Fruit fly (Drosophila melanogaster) whole organism, embryonic: Measurements from ENCODE around the gene CG43055.

ENCODE experiments used
- B-H1 ChIP-seq: fragments of 200-800 bp; sonication (Bioruptor generic); IDR thresholded peaks from 3 replicates; pipeline ENCODE4 v1.3.6; 2022; ENCODE audit warnings: missing biosample characterization, missing genetic modification characterization
- C15 ChIP-seq: fragments of 200-800 bp; sonication (Bioruptor generic); IDR thresholded peaks from 3 replicates; pipeline ENCODE4 v1.3.6; 2022; ENCODE audit warnings: missing biosample characterization, missing genetic modification characterization
- CG10147 ChIP-seq: fragments of 200-800 bp; sonication (Bioruptor generic); optimal IDR thresholded peaks from 2 replicates; lab custom pipeline; 2019; ENCODE audit warnings: missing biosample characterization, mild to moderate bottlenecking, missing genetic modification characterization, moderate library complexity
- CG10654 ChIP-seq: fragments of 200-800 bp; sonication (Bioruptor generic); optimal IDR thresholded peaks from 2 replicates; lab custom pipeline; 2016; ENCODE audit warnings: missing biosample characterization, missing genetic modification characterization
- CG12391 ChIP-seq: fragments of 200-800 bp; sonication (Bioruptor generic); optimal IDR thresholded peaks from 3 replicates; lab custom pipeline; 2018; ENCODE audit warnings: missing biosample characterization, mild to moderate bottlenecking, missing genetic modification characterization, moderate library complexity
- CG13894 ChIP-seq: fragments of 200-800 bp; sonication (Bioruptor generic); optimal IDR thresholded peaks from 3 replicates; lab custom pipeline; 2018; ENCODE audit warnings: missing biosample characterization, mild to moderate bottlenecking, missing genetic modification characterization, moderate library complexity
- CG15514 ChIP-seq: fragments of 200-800 bp; sonication (Bioruptor generic); optimal IDR thresholded peaks from 3 replicates; lab custom pipeline; 2017; ENCODE audit warnings: missing biosample characterization, missing genetic modification characterization, mild to moderate bottlenecking, moderate library complexity, missing genetic modification reagents
- CG15696 ChIP-seq: fragments of 200-800 bp; sonication (Bioruptor generic); optimal IDR thresholded peaks from 2 replicates; lab custom pipeline; 2019; ENCODE audit warnings: missing biosample characterization, mild to moderate bottlenecking, missing genetic modification characterization, moderate library complexity
- CG18011 ChIP-seq: fragments of 200-800 bp; sonication (Bioruptor generic); optimal IDR thresholded peaks from 2 replicates; lab custom pipeline; 2017; ENCODE audit warnings: missing biosample characterization, missing genetic modification characterization, mild to moderate bottlenecking, moderate library complexity, missing genotype
- CG31365 ChIP-seq: fragments of 200-800 bp; sonication (Bioruptor generic); optimal IDR thresholded peaks from 2 replicates; lab custom pipeline; 2018; ENCODE audit warnings: missing biosample characterization, mild to moderate bottlenecking, missing genetic modification characterization
- CG3407 ChIP-seq: fragments of 200-800 bp; sonication (Bioruptor generic); optimal IDR thresholded peaks from 2 replicates; lab custom pipeline; 2018; ENCODE audit warnings: missing biosample characterization, mild to moderate bottlenecking, missing genetic modification characterization
- CG5245 ChIP-seq: fragments of 200-800 bp; sonication (Bioruptor generic); optimal IDR thresholded peaks from 3 replicates; lab custom pipeline; 2016; ENCODE audit warnings: missing biosample characterization, missing genetic modification characterization
- CG6175 ChIP-seq: fragments of 200-800 bp; sonication (Bioruptor generic); IDR thresholded peaks from 3 replicates; pipeline ENCODE4 v1.3.6; 2022; ENCODE audit warnings: missing biosample characterization, missing genetic modification characterization
- CG6683 ChIP-seq: fragments of 200-800 bp; sonication (Bioruptor generic); optimal IDR thresholded peaks from 2 replicates; lab custom pipeline; 2017; ENCODE audit warnings: missing biosample characterization, mild to moderate bottlenecking, missing genetic modification characterization, missing genetic modification reagents
- CG7987 ChIP-seq: fragments of 200-800 bp; sonication (Bioruptor generic); optimal IDR thresholded peaks from 2 replicates; lab custom pipeline; 2018; ENCODE audit warnings: missing biosample characterization, mild to moderate bottlenecking, missing genetic modification characterization, moderate library complexity
- CG8281 ChIP-seq: fragments of 200-800 bp; sonication (Bioruptor generic); optimal IDR thresholded peaks from 2 replicates; lab custom pipeline; 2018; ENCODE audit warnings: missing biosample characterization, mild to moderate bottlenecking, missing genetic modification characterization, moderate library complexity
- CG8388 ChIP-seq: fragments of 200-800 bp; sonication (Bioruptor generic); optimal IDR thresholded peaks from 2 replicates; lab custom pipeline; 2019; ENCODE audit warnings: missing biosample characterization, mild to moderate bottlenecking, missing genetic modification characterization, moderate library complexity
- CG9609 ChIP-seq: fragments of 200-800 bp; sonication (Bioruptor generic); optimal IDR thresholded peaks from 3 replicates; lab custom pipeline; 2016; ENCODE audit warnings: missing biosample characterization, missing genetic modification characterization
- CHES-1-like ChIP-seq: fragments of 200-800 bp; sonication (Bioruptor generic); optimal IDR thresholded peaks from 2 replicates; lab custom pipeline; 2016; ENCODE audit warnings: missing biosample characterization, missing genetic modification characterization
- CTCF ChIP-seq: fragments of 200-800 bp; sonication (Bioruptor generic); optimal IDR thresholded peaks from 2 replicates; lab custom pipeline; 2017; ENCODE audit warnings: missing biosample characterization, mild to moderate bottlenecking, missing genetic modification characterization, moderate library complexity
- Dfd ChIP-seq, 2 experiments: fragments of >200 bp; optimal IDR thresholded peaks; 2 replicates each; lab custom pipeline; 2017; ENCODE audit warnings: missing biosample characterization in 2 of 2, missing genetic modification characterization in 2 of 2
- Dll ChIP-seq: fragments of 200-800 bp; sonication (Bioruptor generic); IDR thresholded peaks from 4 replicates; pipeline ENCODE4 v1.3.6; 2022; ENCODE audit warnings: missing biosample characterization, missing genetic modification characterization; ENCODE audit not compliant: partially characterized antibody
- Doc2 ChIP-seq: fragments of 200-800 bp; sonication (Bioruptor generic); IDR thresholded peaks from 2 replicates; pipeline ENCODE4 v1.3.6; 2022; ENCODE audit warnings: missing biosample characterization, missing genetic modification characterization
- HLH4C ChIP-seq: fragments of 200-800 bp; sonication (Bioruptor generic); IDR thresholded peaks from 3 replicates; pipeline ENCODE4 v1.3.6; 2022; ENCODE audit warnings: missing biosample characterization, missing genetic modification characterization; ENCODE audit not compliant: partially characterized antibody
- HmgZ ChIP-seq: fragments of 200-800 bp; sonication (Bioruptor generic); optimal IDR thresholded peaks from 2 replicates; lab custom pipeline; 2018; ENCODE audit warnings: missing biosample characterization, mild to moderate bottlenecking, missing genetic modification characterization
- Lhr ChIP-seq: fragments of 200-800 bp; sonication (Bioruptor generic); optimal IDR thresholded peaks from 3 replicates; lab custom pipeline; 2017; ENCODE audit warnings: mild to moderate bottlenecking, missing biosample characterization, missing genetic modification reagents, missing genetic modification characterization
- MESR4 ChIP-seq: fragments of 200-800 bp; sonication (Bioruptor generic); optimal IDR thresholded peaks from 2 replicates; lab custom pipeline; 2018; ENCODE audit warnings: missing biosample characterization, mild to moderate bottlenecking, missing genetic modification characterization, moderate library complexity
- NC2α ChIP-seq: fragments of 200-800 bp; sonication (Bioruptor generic); optimal IDR thresholded peaks from 2 replicates; lab custom pipeline; 2016; ENCODE audit warnings: missing biosample characterization, missing genetic modification characterization
- NFAT ChIP-seq: fragments of 200-800 bp; sonication (Bioruptor generic); IDR thresholded peaks from 2 replicates; pipeline ENCODE4 v1.3.6; 2022; ENCODE audit warnings: missing biosample characterization, missing genetic modification characterization
- Sox100B ChIP-seq: fragments of 200-800 bp; sonication (Bioruptor generic); optimal IDR thresholded peaks from 3 replicates; lab custom pipeline; 2018; ENCODE audit warnings: missing biosample characterization, mild to moderate bottlenecking, missing genetic modification characterization
- abd-A ChIP-seq: fragments of 200-800 bp; sonication (Bioruptor generic); optimal IDR thresholded peaks from 3 replicates; lab custom pipeline; 2019; ENCODE audit warnings: missing biosample characterization, mild to moderate bottlenecking, missing genetic modification characterization, moderate library complexity
- aop ChIP-seq: fragments of 200-800 bp; sonication (Bioruptor generic); IDR thresholded peaks from 2 replicates; pipeline ENCODE4 v1.3.6; 2022; ENCODE audit warnings: missing biosample characterization, missing genetic modification characterization
- bab2 ChIP-seq: fragments of 200-800 bp; sonication (Bioruptor generic); optimal IDR thresholded peaks from 2 replicates; lab custom pipeline; 2016; ENCODE audit warnings: missing biosample characterization, missing genetic modification characterization
- croc ChIP-seq: fragments of 200-800 bp; sonication (Bioruptor generic); conservative IDR thresholded peaks from 3 replicates; pipeline ENCODE4 v1.3.6; 2022; ENCODE audit warnings: missing biosample characterization, missing genetic modification characterization
- dan ChIP-seq: fragments of 200-800 bp; sonication (Bioruptor generic); IDR thresholded peaks from 2 replicates; pipeline ENCODE4 v1.3.6; 2022; ENCODE audit warnings: missing biosample characterization, missing genetic modification characterization
- dm ChIP-seq: fragments of 200-800 bp; sonication (Bioruptor generic); optimal IDR thresholded peaks from 3 replicates; lab custom pipeline; 2016; ENCODE audit warnings: missing biosample characterization, missing genetic modification characterization
- ewg ChIP-seq: fragments of 200-800 bp; sonication (Bioruptor generic); optimal IDR thresholded peaks from 3 replicates; lab custom pipeline; 2017; ENCODE audit warnings: mild to moderate bottlenecking, missing biosample characterization, missing genetic modification reagents, missing genetic modification characterization
- fd102C ChIP-seq: fragments of 200-800 bp; sonication (Bioruptor generic); optimal IDR thresholded peaks from 2 replicates; lab custom pipeline; 2018; ENCODE audit warnings: missing biosample characterization, mild to moderate bottlenecking, missing genetic modification characterization, moderate library complexity
- fru ChIP-seq: fragments of >200 bp; optimal IDR thresholded peaks from 2 replicates; lab custom pipeline; 2017
- gcm2 ChIP-seq: fragments of 200-800 bp; sonication (Bioruptor generic); optimal IDR thresholded peaks from 2 replicates; lab custom pipeline; 2016; ENCODE audit warnings: missing biosample characterization, missing genetic modification characterization
- her ChIP-seq: fragments of 200-800 bp; sonication (Bioruptor generic); optimal IDR thresholded peaks from 2 replicates; lab custom pipeline; 2016; ENCODE audit warnings: missing biosample characterization, missing genetic modification characterization
- klu ChIP-seq: fragments of 200-800 bp; sonication (Bioruptor generic); IDR thresholded peaks from 2 replicates; pipeline ENCODE4 v1.3.6; 2022; ENCODE audit warnings: missing biosample characterization, missing genetic modification characterization
- mld ChIP-seq: fragments of 200-800 bp; sonication (Bioruptor generic); IDR thresholded peaks from 3 replicates; pipeline ENCODE4 v1.3.6; 2022; ENCODE audit warnings: missing biosample characterization, missing genetic modification characterization; ENCODE audit not compliant: partially characterized antibody
- nau ChIP-seq: fragments of 200-800 bp; sonication (Bioruptor generic); optimal IDR thresholded peaks from 3 replicates; lab custom pipeline; 2017; ENCODE audit warnings: missing biosample characterization, mild to moderate bottlenecking, missing genetic modification characterization, missing genetic modification reagents
- p53 ChIP-seq: fragments of 200-800 bp; sonication (Bioruptor generic); optimal IDR thresholded peaks from 2 replicates; lab custom pipeline; 2016; ENCODE audit warnings: missing biosample characterization, missing genetic modification characterization
- row ChIP-seq: fragments of 200-800 bp; sonication (Bioruptor generic); IDR thresholded peaks from 3 replicates; pipeline ENCODE4 v1.3.6; 2022; ENCODE audit warnings: missing biosample characterization, missing genetic modification characterization
- so ChIP-seq: fragments of 200-800 bp; sonication (Bioruptor generic); IDR thresholded peaks from 3 replicates; pipeline ENCODE4 v1.3.6; 2022; ENCODE audit warnings: missing biosample characterization, missing genetic modification characterization
- sr ChIP-seq: fragments of 200-800 bp; sonication (Bioruptor generic); IDR thresholded peaks from 3 replicates; pipeline ENCODE4 v1.3.6; 2022; ENCODE audit warnings: missing biosample characterization, missing genetic modification characterization
- tgo ChIP-seq: fragments of 200-800 bp; sonication (Bioruptor generic); IDR thresholded peaks from 3 replicates; pipeline ENCODE4 v1.3.6; 2022; ENCODE audit warnings: missing biosample characterization, missing genetic modification characterization
- tup ChIP-seq: fragments of 200-800 bp; sonication (Bioruptor generic); optimal IDR thresholded peaks from 2 replicates; lab custom pipeline; 2016; ENCODE audit warnings: missing biosample characterization, mild to moderate bottlenecking, missing genetic modification characterization, moderate library complexity
- unpg ChIP-seq: fragments of 200-800 bp; sonication (Bioruptor generic); optimal IDR thresholded peaks from 3 replicates; lab custom pipeline; 2018; ENCODE audit warnings: missing biosample characterization, mild to moderate bottlenecking, missing genetic modification characterization, moderate library complexity
- wdn ChIP-seq: fragments of 200-800 bp; sonication (Bioruptor generic); IDR thresholded peaks from 2 replicates; pipeline ENCODE4 v1.3.6; 2022; ENCODE audit warnings: missing biosample characterization, missing genetic modification characterization

Gene CG43055

DNA sequence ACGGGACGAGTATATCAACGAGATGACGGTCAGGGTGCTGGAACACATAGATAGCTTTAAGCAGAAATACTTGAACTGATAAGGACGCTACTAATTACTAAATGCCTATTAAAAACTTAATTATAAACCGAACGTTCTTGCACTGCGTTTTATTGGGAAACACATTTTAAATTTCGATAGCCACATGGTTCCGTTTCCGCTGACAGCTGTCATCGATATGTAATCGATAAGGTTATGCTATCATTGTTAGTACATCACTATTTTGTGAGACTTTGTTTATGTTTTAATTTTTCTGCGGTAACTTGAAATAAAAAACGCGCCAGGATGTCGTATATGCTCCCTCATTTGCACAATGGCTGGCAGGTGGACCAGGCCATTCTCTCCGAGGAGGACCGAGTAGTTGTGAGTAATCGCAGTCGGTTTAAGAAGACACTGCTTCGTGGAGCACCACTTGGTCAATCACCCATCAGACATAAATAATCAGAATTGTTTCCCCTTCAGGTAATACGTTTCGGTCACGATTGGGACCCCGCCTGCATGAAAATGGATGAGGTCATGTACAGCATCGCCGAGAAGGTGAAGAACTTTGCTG is 7.8 kb upstream of the CG43055 start, which contains the start of gene Dim1:
Dim1 (plus strand) TSS at position 239 of the 592 bp plus-strand sequence.
- TF ChIP-seq dm (GFP tag; lab: Kevin White, UChicago) = no peak
- TF ChIP-seq her (GFP tag; lab: Kevin White, UChicago) = no peak
- no peak for TF ChIP-seq fru
- TF ChIP-seq nau (GFP tag; lab: Kevin White, UChicago) = no peak
- TF ChIP-seq B-H1 (GFP tag; lab: Robert Waterston, UW) = no peak
- no peak for TF ChIP-seq ewg (GFP tag; lab: Kevin White, UChicago)
- no peak for TF ChIP-seq row (GFP tag; lab: Robert Waterston, UW)
- peak; percentile 85 for TF ChIP-seq Dll (GFP tag; lab: Robert Waterston, UW)
- TF ChIP-seq HLH4C (GFP tag; lab: Robert Waterston, UW) = peak; percentile 78
- TF ChIP-seq fd102C (GFP tag; lab: Kevin White, UChicago) = no peak
- no peak for TF ChIP-seq CG6683 (GFP tag; lab: Kevin White, UChicago)
- TF ChIP-seq Dfd (GFP tag; optimal IDR thresholded peaks at IDR 0.05; lab: Kevin White, UChicago) = no peak
- no peak for TF ChIP-seq C15
- TF ChIP-seq CTCF (GFP tag; lab: Kevin White, UChicago) = peak; percentile 14
- no peak for TF ChIP-seq CG5245
- TF ChIP-seq CG8281 = no peak
- no peak for TF ChIP-seq so (GFP tag; lab: Robert Waterston, UW)
- TF ChIP-seq CG13894 (tag; lab: Kevin White, UChicago) = no peak
- no peak for TF ChIP-seq bab2 (GFP tag; lab: Kevin White, UChicago)
- TF ChIP-seq CG31365 = no peak
- TF ChIP-seq CG9609 = no peak
- no peak for TF ChIP-seq klu
- TF ChIP-seq MESR4 = peak; percentile 69
- TF ChIP-seq gcm2 = no peak
- no peak for TF ChIP-seq CG3407 (GFP tag; lab: Kevin White, UChicago)
- TF ChIP-seq abd-A = no peak
- no peak for TF ChIP-seq Sox100B
- no peak for TF ChIP-seq croc
- no peak for TF ChIP-seq CG10147
- TF ChIP-seq CG12391 = no peak
- no peak for TF ChIP-seq aop (GFP tag; lab: Robert Waterston, UW)
- TF ChIP-seq CG6175 (GFP tag; lab: Robert Waterston, UW) = no peak
- TF ChIP-seq unpg (GFP tag; lab: Kevin White, UChicago) = no peak
- TF ChIP-seq NC2α = no peak
- TF ChIP-seq p53 (GFP tag; lab: Kevin White, UChicago) = peak; percentile 17
- TF ChIP-seq mld (GFP tag; lab: Robert Waterston, UW) = 0 out of 3 replicates have a peak, but pooled peaks have one; percentile 61
- peak; percentile 38 for TF ChIP-seq CG8388 (GFP tag; lab: Kevin White, UChicago)
- peak; percentile 54 for TF ChIP-seq CG15514 (GFP tag; lab: Kevin White, UChicago)
- peak; percentile 44 for TF ChIP-seq HmgZ
- no peak for TF ChIP-seq CG18011 (GFP tag; lab: Kevin White, UChicago)
- peak; percentile 19 for TF ChIP-seq Lhr
- no peak for TF ChIP-seq tgo (GFP tag; lab: Robert Waterston, UW)
- TF ChIP-seq Doc2 (GFP tag; lab: Robert Waterston, UW) = no peak
- no peak for TF ChIP-seq tup (GFP tag; lab: Kevin White, UChicago)
- TF ChIP-seq CHES-1-like (GFP tag; lab: Kevin White, UChicago) = peak; percentile 24
- peak; percentile 56 for TF ChIP-seq CG7987 (GFP tag; lab: Kevin White, UChicago)
- TF ChIP-seq sr (GFP tag; lab: Robert Waterston, UW) = no peak
- no peak for TF ChIP-seq CG10654 (GFP tag; lab: Kevin White, UChicago)
- TF ChIP-seq wdn = no peak
- no peak for TF ChIP-seq dan
- TF ChIP-seq NFAT (GFP tag; lab: Robert Waterston, UW) = no peak
- TF ChIP-seq CG15696 (tag; lab: Kevin White, UChicago) = no peak
